Fruit fly (Drosophila melanogaster) Kc167 (cell line): ENCODE results near the gene CG31493.

Experiments used
- Sin3A ChIP-seq: fragments of >200 bp; optimal IDR thresholded peaks from 2 replicates; lab custom pipeline; 2018; ENCODE audit warnings: missing external identifiers
- psq ChIP-seq: fragments of >200 bp; optimal IDR thresholded peaks from 2 replicates; lab custom pipeline; 2017; ENCODE audit warnings: missing external identifiers
- ttk ChIP-seq: sonication (Bioruptor generic); optimal IDR thresholded peaks from 2 replicates; lab custom pipeline; 2017; ENCODE audit warnings: missing external identifiers

DNA sequence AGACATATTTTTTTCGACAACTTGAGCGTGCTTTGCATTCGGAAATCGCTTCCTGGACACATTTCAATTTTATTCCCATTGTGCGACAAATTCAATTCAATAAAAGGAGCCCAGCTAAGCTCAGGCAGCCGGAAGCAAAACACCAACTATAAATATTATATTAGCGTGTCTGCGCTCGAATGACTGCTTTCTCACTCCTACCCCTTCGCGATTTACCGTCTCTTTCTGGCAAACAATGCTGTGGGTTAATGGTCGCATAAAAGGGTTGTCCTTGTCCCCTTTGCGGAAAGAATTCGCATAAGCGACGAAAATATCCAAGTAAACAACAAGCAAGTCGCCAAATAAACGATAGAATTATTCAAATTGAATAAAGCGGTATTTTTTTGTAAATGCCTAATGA is 27.1 kb upstream of the CG31493 start:
- TF ChIP-seq ttk (lab: Kevin White, UChicago) (no peak), psq (lab: Kevin White, UChicago) (no peak), Sin3A (lab: Kevin White, UChicago) (no peak)
